Fruit fly (Drosophila melanogaster) Kc167 (cell line): ENCODE results near the gene Mst89B.

Experiments used
- Myc ChIP-seq: fragments of >200 bp; optimal IDR thresholded peaks from 2 replicates; lab custom pipeline; 2017; ENCODE audit warnings: missing external identifiers
- Sin3A ChIP-seq: fragments of >200 bp; optimal IDR thresholded peaks from 2 replicates; lab custom pipeline; 2018; ENCODE audit warnings: missing external identifiers
- h ChIP-seq: fragments of >200 bp; optimal IDR thresholded peaks from 3 replicates; lab custom pipeline; 2018; ENCODE audit warnings: missing external identifiers
- insv ChIP-seq: fragments of >200 bp; optimal IDR thresholded peaks from 3 replicates; lab custom pipeline; 2018; ENCODE audit warnings: missing external identifiers
- psq ChIP-seq: fragments of >200 bp; optimal IDR thresholded peaks from 2 replicates; lab custom pipeline; 2017; ENCODE audit warnings: missing external identifiers
- ttk ChIP-seq: sonication (Bioruptor generic); optimal IDR thresholded peaks from 2 replicates; lab custom pipeline; 2017; ENCODE audit warnings: missing external identifiers

- TF ChIP-seq Sin3A (no peak), h (no peak), ttk (lab: Kevin White, UChicago) (no peak), Myc (no peak), insv (lab: Kevin White, UChicago) (no peak), psq (no peak)
These were observed 6.2 kb upstream of the Mst89B start for dm6 chr3R:16260385-16261169.
